Fruit fly (Drosophila melanogaster) whole organism: ENCODE measurements around the gene CG5177.

Experiments used
- CG8478 ChIP-seq: fragments of >200 bp; optimal IDR thresholded peaks from 2 replicates; lab custom pipeline; 2018; ENCODE audit warnings: inconsistent platforms
- Dll ChIP-seq: fragments of >200 bp; optimal IDR thresholded peaks from 2 replicates; lab custom pipeline; 2017
- EcR ChIP-seq, 2 experiments: fragments of >200 bp; optimal IDR thresholded peaks; 2 replicates each; lab custom pipeline; 2017; ENCODE audit warnings: missing biosample characterization in 2 of 2, missing genetic modification characterization in 2 of 2, missing genetic modification reagents in 2 of 2
- pan ChIP-seq: fragments of >200 bp; optimal IDR thresholded peaks from 2 replicates; lab custom pipeline; 2017
- psq ChIP-seq: fragments of >200 bp; optimal IDR thresholded peaks from 2 replicates; lab custom pipeline; 2017

DNA sequence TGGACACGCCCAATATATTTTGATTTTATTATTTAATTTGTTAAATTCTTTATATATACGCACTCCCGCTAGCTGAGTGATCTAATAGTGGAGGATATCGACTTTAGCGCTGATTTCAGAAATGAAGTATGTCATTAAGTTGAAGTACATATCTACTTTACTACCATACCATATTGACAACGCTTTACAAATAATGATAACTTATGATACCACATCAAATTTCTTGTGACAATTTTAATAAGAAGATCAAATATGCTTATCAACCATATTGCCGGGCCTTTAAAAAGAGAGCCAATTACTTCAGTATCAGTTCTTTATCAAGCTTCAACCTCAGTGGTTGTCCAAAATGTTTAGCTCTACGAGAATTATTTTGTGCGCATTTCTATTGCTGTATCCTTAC is 5.6 kb downstream of the CG5177 start, which contains the start of gene CG15818:
- TF ChIP-seq EcR (GFP tag; optimal IDR thresholded peaks at IDR 0.05; lab: Kevin White, UChicago) (no peak), psq (lab: Kevin White, UChicago) (no peak), Dll (lab: Kevin White, UChicago) (no peak), pan (no peak), CG8478 (no peak)
